Fruit fly (Drosophila melanogaster): Measurements from ENCODE around the gene boss.

boss gene

dm6 chr3R:25997068-25997714 lies 35.4 kb downstream of the boss start (continued):
- peak; percentile 71 for TF ChIP-seq CG9437 (GFP tag; optimal IDR thresholded peaks at IDR 0.05)
- peak; percentile 74 for TF ChIP-seq Xbp1 (GFP tag; optimal IDR thresholded peaks at IDR 0.05)
- peak; percentile 89 for TF ChIP-seq gsb-n (tag; optimal IDR thresholded peaks at IDR 0.05)
- TF ChIP-seq chinmo (GFP tag; IDR thresholded peaks at IDR 0.05; ENCODE audit: partially characterized antibody), result no peak
- peak; percentile 18 for TF ChIP-seq CG4617 (GFP tag; optimal IDR thresholded peaks at IDR 0.05; ENCODE audit: borderline replicate concordance)
- peak; percentile 33; the same call in 1 of the 3 replicates for TF ChIP-seq CG34422 (GFP tag; IDR thresholded peaks at IDR 0.05)
- peak; percentile 94 for TF ChIP-seq bsh (GFP tag; optimal IDR thresholded peaks at IDR 0.05)
- peak; percentile 97 for TF ChIP-seq CG17829 (tag; optimal IDR thresholded peaks at IDR 0.05)
- peak; percentile 87 for TF ChIP-seq CG10959 (GFP tag; IDR thresholded peaks at IDR 0.05)
- peak; percentile 51 for TF ChIP-seq Kr (GFP tag; optimal IDR thresholded peaks at IDR 0.05)
- TF ChIP-seq HLHmδ (GFP tag; optimal IDR thresholded peaks at IDR 0.05), result peak; percentile 99
- peak; percentile 54; the same call in 1 of the 3 replicates for TF ChIP-seq CG11093 (GFP tag; IDR thresholded peaks at IDR 0.05)
- TF ChIP-seq CG14050 (GFP tag; IDR thresholded peaks at IDR 0.05), result 0 out of 3 replicates have a peak, but pooled peaks have one; percentile 30
- TF ChIP-seq CG30403 (GFP tag; optimal IDR thresholded peaks at IDR 0.05), result peak; percentile 59
- peak in 1 of 2 experiments; percentile 34 for TF ChIP-seq Hr78 (GFP tag; optimal IDR thresholded peaks at IDR 0.05)
- TF ChIP-seq CG17385 (GFP tag; optimal IDR thresholded peaks at IDR 0.05), result peak; percentile 67
- TF ChIP-seq tup (GFP tag; optimal IDR thresholded peaks at IDR 0.05), result peak; percentile 26
- TF ChIP-seq chm (GFP tag; IDR thresholded peaks at IDR 0.05), result 0 out of 2 replicates have a peak, but pooled peaks have one; percentile 56
- TF ChIP-seq CG2116 (GFP tag; optimal IDR thresholded peaks at IDR 0.05), result peak; percentile 47
- peak; percentile 8 to 17 for TF ChIP-seq Pdp1 (GFP tag; optimal IDR thresholded peaks at IDR 0.05)
- TF ChIP-seq CG15269 (tag; optimal IDR thresholded peaks at IDR 0.05), result peak; percentile 41
- TF ChIP-seq jigr1 (GFP tag; IDR thresholded peaks at IDR 0.05), result no peak
- peak; percentile 31 for TF ChIP-seq ind (GFP tag; optimal IDR thresholded peaks at IDR 0.05)
- TF ChIP-seq h (optimal IDR thresholded peaks at IDR 0.05), result no peak
- peak; percentile 42; the same call in 1 of the 2 replicates for TF ChIP-seq Ptx1 (GFP tag; IDR thresholded peaks at IDR 0.05)
- peak; percentile 45 for TF ChIP-seq kay (GFP tag; optimal IDR thresholded peaks at IDR 0.05)
- no peak for TF ChIP-seq CG6175 (GFP tag; IDR thresholded peaks at IDR 0.05)
- no peak for TF ChIP-seq ttk (GFP tag; IDR thresholded peaks at IDR 0.05)
- no peak for TF ChIP-seq BtbVII (GFP tag; optimal IDR thresholded peaks at IDR 0.05)
- peak; percentile 10; the same call in 1 of the 2 replicates for TF ChIP-seq CG1024 (GFP tag; IDR thresholded peaks at IDR 0.05)
- TF ChIP-seq CG2202 (tag; optimal IDR thresholded peaks at IDR 0.05), result peak; percentile 89
- TF ChIP-seq onecut (GFP tag; IDR thresholded peaks at IDR 0.05), result peak; percentile 65; the same call in 1 of the 2 replicates
- no peak for TF ChIP-seq Mes4 (GFP tag; optimal IDR thresholded peaks at IDR 0.05)
- peak; percentile 97 for TF ChIP-seq zf30C (GFP tag; optimal IDR thresholded peaks at IDR 0.05)
- TF ChIP-seq tgo (GFP tag; IDR thresholded peaks at IDR 0.05), result peak; percentile 62
- TF ChIP-seq CG13775 (GFP tag; optimal IDR thresholded peaks at IDR 0.05), result peak; percentile 92
- TF ChIP-seq CG12219 (GFP tag; optimal IDR thresholded peaks at IDR 0.05), result peak; percentile 35
- no peak for TF ChIP-seq pfk (GFP tag; optimal IDR thresholded peaks at IDR 0.05)
- peak; percentile 76 for TF ChIP-seq CG4820 (GFP tag; optimal IDR thresholded peaks at IDR 0.05)
- TF ChIP-seq gce (GFP tag; IDR thresholded peaks at IDR 0.05), result 0 out of 3 replicates have a peak, but pooled peaks have one; percentile 14
- peak; percentile 79 for TF ChIP-seq CG2875 (GFP tag; optimal IDR thresholded peaks at IDR 0.05)
- peak; percentile 58 for TF ChIP-seq CG18599 (GFP tag; optimal IDR thresholded peaks at IDR 0.05)
- peak; percentile 55; the same call in 1 of the 2 replicates for TF ChIP-seq peb (GFP tag; IDR thresholded peaks at IDR 0.05)
- peak; percentile 92 for TF ChIP-seq CG16815 (GFP tag; optimal IDR thresholded peaks at IDR 0.05)
- TF ChIP-seq CG17802 (tag; optimal IDR thresholded peaks at IDR 0.05), result peak; percentile 31
- peak; percentile 83 for TF ChIP-seq CG10209 (GFP tag; optimal IDR thresholded peaks at IDR 0.05)
- peak; percentile 27; the same call in 1 of the 2 replicates for TF ChIP-seq Rx (GFP tag; IDR thresholded peaks at IDR 0.05)
- no peak for TF ChIP-seq Rfx (GFP tag; IDR thresholded peaks at IDR 0.05)
- TF ChIP-seq CG11695 (GFP tag; IDR thresholded peaks at IDR 0.05), result peak; percentile 71
